Fruit fly (Drosophila melanogaster): ENCODE measurements around the gene Ant2.
A peak's percentile ranks its signal among the peaks of the same experiment; 100 is the strongest.

Ant2 gene

DNA sequence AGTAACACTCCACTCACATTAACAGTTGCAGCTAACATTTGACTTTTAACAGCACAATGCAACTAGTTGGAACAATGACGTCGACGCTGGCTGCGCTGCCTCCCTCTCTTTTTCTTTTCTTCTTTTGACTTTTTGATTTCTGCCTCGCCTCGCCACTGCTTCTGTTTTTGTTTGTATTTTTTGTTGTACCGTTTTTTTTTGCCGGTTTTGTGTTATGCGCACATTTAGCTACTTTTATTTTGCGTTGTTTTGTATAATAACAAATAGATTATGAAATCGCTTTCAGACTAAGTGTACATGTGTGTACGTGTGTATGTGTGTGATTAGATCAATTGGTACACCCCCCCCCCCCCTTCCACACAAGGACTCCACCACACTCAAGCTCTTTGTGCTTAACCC is 44.1 kb downstream of the Ant2 start (continued):
- no peak for TF ChIP-seq net (GFP tag; optimal IDR thresholded peaks at IDR 0.05)
- no peak for TF ChIP-seq CG11294 (GFP tag; IDR thresholded peaks at IDR 0.05)
- TF ChIP-seq CG16779 (tag; optimal IDR thresholded peaks at IDR 0.05) = no peak
- TF ChIP-seq Eip75B (GFP tag; optimal IDR thresholded peaks at IDR 0.05) = no peak
- 0 out of 3 replicates have a peak, but pooled peaks have one; percentile 20 for TF ChIP-seq CG8119 (GFP tag; IDR thresholded peaks at IDR 0.05)
- TF ChIP-seq Sox15 (GFP tag; optimal IDR thresholded peaks at IDR 0.05) = no peak
- TF ChIP-seq CG11902 (GFP tag; optimal IDR thresholded peaks at IDR 0.05) = no peak
- no peak for TF ChIP-seq Hr4 (GFP tag; optimal IDR thresholded peaks at IDR 0.05)
- TF ChIP-seq OdsH (GFP tag; optimal IDR thresholded peaks at IDR 0.05) = no peak
- TF ChIP-seq Ets21C (GFP tag; optimal IDR thresholded peaks at IDR 0.05) = no peak
- TF ChIP-seq Ets96B (tag; optimal IDR thresholded peaks at IDR 0.05) = no peak

- TF ChIP-seq CG1621 (tag; optimal IDR thresholded peaks at IDR 0.05) (peak; percentile 14), CG15336 (GFP tag; IDR thresholded peaks at IDR 0.05) (no peak), Sox14 (GFP tag; optimal IDR thresholded peaks at IDR 0.05) (peak; percentile 86), Sox102F (GFP tag; optimal IDR thresholded peaks at IDR 0.05) (peak; percentile 18), ss (GFP tag; optimal IDR thresholded peaks at IDR 0.05) (peak; percentile 62 to 69), vri (GFP tag; optimal IDR thresholded peaks at IDR 0.05) (peak; percentile 32), CG16779 (tag; optimal IDR thresholded peaks at IDR 0.05) (peak; percentile 35), dsx (GFP tag; optimal IDR thresholded peaks at IDR 0.05; ENCODE audit: poor library complexity, severe bottlenecking) (peak; percentile 25), Gug (GFP tag; IDR thresholded peaks at IDR 0.05) (0 out of 2 replicates have a peak, but pooled peaks have one; percentile 15), net (GFP tag; optimal IDR thresholded peaks at IDR 0.05) (peak; percentile 24), Ets96B (tag; optimal IDR thresholded peaks at IDR 0.05) (peak; percentile 21), CG6163 (GFP tag; IDR thresholded peaks at IDR 0.05) (peak; percentile 77; the same call in 2 of the 3 replicates), Eip78C (GFP tag) (peak; percentile 37), CG6808 (GFP tag; optimal IDR thresholded peaks at IDR 0.05) (peak; percentile 57), eg (GFP tag; IDR thresholded peaks at IDR 0.05) (peak; percentile 46; the same call in 1 of the 3 replicates), Hr38 (GFP tag; optimal IDR thresholded peaks at IDR 0.05) (no peak), CG11762 (GFP tag; optimal IDR thresholded peaks at IDR 0.05; ENCODE audit: insufficient read depth) (peak; percentile 14), Hr39 (GFP tag; optimal IDR thresholded peaks at IDR 0.05) (no peak), CG8119 (GFP tag; IDR thresholded peaks at IDR 0.05) (peak; percentile 40; the same call in 1 of the 3 replicates), CG6854 (GFP tag; optimal IDR thresholded peaks at IDR 0.05) (peak; percentile 2), CG11294 (GFP tag; IDR thresholded peaks at IDR 0.05) (no peak), fd85E (GFP tag; optimal IDR thresholded peaks at IDR 0.05) (no peak), Met (GFP tag; optimal IDR thresholded peaks at IDR 0.05) (no peak), CG31627 (GFP tag; optimal IDR thresholded peaks at IDR 0.05) (no peak), salr (GFP tag; optimal IDR thresholded peaks at IDR 0.05) (peak in 1 of 2 experiments; percentile 47), Hr4 (GFP tag; optimal IDR thresholded peaks at IDR 0.05) (no peak), CG6276 (GFP tag; optimal IDR thresholded peaks at IDR 0.05) (peak; percentile 60), Sox15 (GFP tag; optimal IDR thresholded peaks at IDR 0.05) (no peak), pdm3 (GFP tag; optimal IDR thresholded peaks at IDR 0.05) (no peak), Blimp-1 (GFP tag; optimal IDR thresholded peaks at IDR 0.05) (no peak), lz (GFP tag; optimal IDR thresholded peaks at IDR 0.05) (no peak), spab (GFP tag; optimal IDR thresholded peaks at IDR 0.05) (peak; percentile 42), cyc (GFP tag; optimal IDR thresholded peaks at IDR 0.05) (no peak), CG9139 (GFP tag; optimal IDR thresholded peaks at IDR 0.05) (peak; percentile 28), CG10631 (GFP tag; optimal IDR thresholded peaks at IDR 0.05) (no peak), esn (GFP tag; optimal IDR thresholded peaks at IDR 0.05) (no peak), svp (GFP tag) (peak; percentile 66), CG7368 (GFP tag; optimal IDR thresholded peaks at IDR 0.05) (no peak), CG4318 (GFP tag; optimal IDR thresholded peaks at IDR 0.05) (no peak), dac (GFP tag; optimal IDR thresholded peaks at IDR 0.05) (no peak), CG11902 (GFP tag; optimal IDR thresholded peaks at IDR 0.05) (no peak), CG8632 (GFP tag; optimal IDR thresholded peaks at IDR 0.05) (no peak), fkh (GFP tag; optimal IDR thresholded peaks at IDR 0.05) (no peak), Eip75B (GFP tag; optimal IDR thresholded peaks at IDR 0.05) (no peak), CG6792 (GFP tag; optimal IDR thresholded peaks at IDR 0.05) (no peak)
Observed at dm6 chrX:10741754-10742577, 44.7 kb downstream of the Ant2 start.

Data from whole organism, prepupa.